Fruit fly (Drosophila melanogaster) Kc167 (cell line): ENCODE measurements around the gene CG14190.

Experiments used
- Myc ChIP-seq: fragments of >200 bp; optimal IDR thresholded peaks from 2 replicates; lab custom pipeline; 2017; ENCODE audit warnings: missing external identifiers
- h ChIP-seq: fragments of >200 bp; optimal IDR thresholded peaks from 3 replicates; lab custom pipeline; 2018; ENCODE audit warnings: missing external identifiers
- insv ChIP-seq: fragments of >200 bp; optimal IDR thresholded peaks from 3 replicates; lab custom pipeline; 2018; ENCODE audit warnings: missing external identifiers
- psq ChIP-seq: fragments of >200 bp; optimal IDR thresholded peaks from 2 replicates; lab custom pipeline; 2017; ENCODE audit warnings: missing external identifiers
- ttk ChIP-seq: sonication (Bioruptor generic); optimal IDR thresholded peaks from 2 replicates; lab custom pipeline; 2017; ENCODE audit warnings: missing external identifiers

- TF ChIP-seq Myc (lab: Kevin White, UChicago) (no peak), ttk (lab: Kevin White, UChicago) (no peak), h (no peak), insv (lab: Kevin White, UChicago) (no peak), psq (lab: Kevin White, UChicago) (no peak)
Measured at dm6 chrX:19037137-19037536, 19.6 kb upstream of the CG14190 start.
